Worm (Caenorhabditis elegans) whole organism, L3 larva: ENCODE results near the gene C56C10.7.

Source experiments
- elt-1 ChIP-seq: fragments of 150-350 bp; optimal IDR thresholded peaks from 2 replicates; lab custom pipeline; 2014; ENCODE audit warnings: missing biosample characterization, missing genetic modification characterization
- lin-39 ChIP-seq: fragments of 150-350 bp; optimal IDR thresholded peaks from 2 replicates; lab custom pipeline; 2018; ENCODE audit warnings: missing biosample characterization, missing genetic modification reagents, missing genetic modification characterization
- nhr-11 ChIP-seq: fragments of 150-350 bp; optimal IDR thresholded peaks from 2 replicates; lab custom pipeline; 2014; ENCODE audit warnings: missing biosample characterization, missing genetic modification characterization
- sea-2 ChIP-seq: fragments of 150-350 bp; sonication (generic microtip); optimal IDR thresholded peaks from 4 replicates; lab custom pipeline; 2014; ENCODE audit warnings: missing biosample characterization, missing genetic modification reagents, missing genetic modification characterization

- TF ChIP-seq nhr-11 (tag; lab: Kevin White, UChicago), result no peak
- no peak for TF ChIP-seq lin-39 (tag; lab: Kevin White, UChicago)
- no peak for TF ChIP-seq sea-2 (GFP tag; lab: Kevin White, UChicago)
- TF ChIP-seq elt-1 (tag; lab: Kevin White, UChicago), result no peak
Observed at ce11 chrII:6592251-6592650, 4.9 kb upstream of the C56C10.7 start, which contains the start of gene C56C10.9.
